Worm (Caenorhabditis elegans) whole organism, young adult: ENCODE measurements around the gene Y94H6A.2.

Experiments used
- B0035.1 ChIP-seq: sonication (generic microtip); optimal IDR thresholded peaks from 2 replicates; lab custom pipeline; 2016; ENCODE audit warnings: missing genetic modification characterization, mild to moderate bottlenecking, missing compliant biosample characterization, missing genotype, missing genetic modification reagents
- F37B4.10 ChIP-seq: fragments of 200-800 bp; sonication (Bioruptor generic); IDR thresholded peaks from 2 replicates; pipeline ENCODE4 v1.3.6; 2022; ENCODE audit warnings: missing genetic modification characterization, missing compliant biosample characterization
- Y53G8AR.9 ChIP-seq: fragments of 200-800 bp; sonication (Bioruptor generic); conservative IDR thresholded peaks from 2 replicates; pipeline ENCODE4 v1.3.6; 2022; ENCODE audit warnings: missing genetic modification reagents, missing genetic modification characterization, missing compliant biosample characterization
- dox-1 ChIP-seq: fragments of 200-800 bp; sonication (Bioruptor generic); IDR thresholded peaks from 2 replicates; pipeline ENCODE4 v1.3.6; 2022; ENCODE audit warnings: missing genetic modification reagents, missing genetic modification characterization, missing compliant biosample characterization
- lin-26 ChIP-seq: fragments of 200-800 bp; sonication (Bioruptor generic); IDR thresholded peaks from 2 replicates; pipeline ENCODE4 v1.3.6; 2022; ENCODE audit warnings: missing genetic modification reagents, missing genetic modification characterization, missing compliant biosample characterization
- madf-8 ChIP-seq: fragments of 200-800 bp; sonication (Bioruptor generic); conservative IDR thresholded peaks from 2 replicates; pipeline ENCODE4 v1.3.6; 2022; ENCODE audit warnings: missing genetic modification reagents, missing genetic modification characterization, missing compliant biosample characterization
- nfya-1 ChIP-seq: sonication (generic microtip); optimal IDR thresholded peaks from 2 replicates; lab custom pipeline; 2017; ENCODE audit warnings: antibody characterized with exemption, missing compliant biosample characterization, missing genetic modification characterization, borderline replicate concordance; ENCODE audit not compliant: insufficient read depth
- nfya-2 ChIP-seq: fragments of 200-800 bp; sonication (Bioruptor generic); IDR thresholded peaks from 2 replicates; pipeline ENCODE4 v1.3.6; 2022; ENCODE audit warnings: missing genetic modification reagents, missing genetic modification characterization, missing compliant biosample characterization
- pha-4 ChIP-seq: fragments of 150-350 bp; sonication (generic microtip); optimal IDR thresholded peaks from 2 replicates; lab custom pipeline; 2014; ENCODE audit warnings: missing biosample characterization, missing genetic modification reagents, missing genetic modification characterization

DNA sequence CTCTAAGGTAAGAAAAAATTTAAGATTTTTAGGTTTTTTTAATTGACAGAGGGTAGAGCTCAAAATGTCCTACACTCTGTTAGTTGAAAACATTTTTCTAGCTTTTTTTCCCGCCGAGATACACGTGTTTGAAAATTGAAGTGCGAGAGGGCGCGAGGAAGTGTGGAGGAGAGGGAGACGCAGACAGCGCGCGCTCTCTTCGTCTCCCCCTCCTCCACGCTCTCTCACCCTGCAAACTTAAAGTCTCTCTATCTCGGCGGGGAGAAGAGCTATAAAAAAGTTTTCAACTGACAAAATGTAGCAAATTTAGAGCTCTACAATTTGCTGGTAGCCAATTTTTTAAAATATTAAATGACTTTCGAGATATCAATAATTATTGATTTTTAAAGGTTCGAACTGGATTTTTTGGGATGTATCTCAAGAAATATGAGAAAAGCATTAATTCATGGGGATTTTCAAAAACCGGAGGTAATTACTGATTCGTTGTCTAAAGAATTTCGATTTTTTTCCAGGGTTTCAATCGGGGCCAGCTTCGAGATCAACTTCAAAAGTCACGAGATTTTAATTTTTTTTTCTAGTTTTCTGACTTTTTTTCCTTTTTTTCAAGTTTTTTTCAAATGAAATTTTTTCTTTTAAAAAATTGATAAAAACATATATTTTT, 35.1 kb downstream of the Y94H6A.2 start:
- TF ChIP-seq nfya-1 (tag; lab: Kevin White, UChicago) (no peak), F37B4.10 (GFP tag; lab: Robert Waterston, UW) (no peak), nfya-2 (GFP tag; lab: Robert Waterston, UW) (no peak), pha-4 (tag; lab: Kevin White, UChicago) (no peak), dox-1 (GFP tag; lab: Robert Waterston, UW) (peak; percentile 27; the same call in 1 of the 2 replicates), lin-26 (GFP tag; lab: Robert Waterston, UW) (0 out of 2 replicates have a peak, but pooled peaks have one; percentile 41), B0035.1 (no peak), madf-8 (no peak), Y53G8AR.9 (GFP tag; lab: Robert Waterston, UW) (peak; percentile 29; the same call in 1 of the 2 replicates)
